Worm (Caenorhabditis elegans): ENCODE results near the gene rbd-1.

DNA sequence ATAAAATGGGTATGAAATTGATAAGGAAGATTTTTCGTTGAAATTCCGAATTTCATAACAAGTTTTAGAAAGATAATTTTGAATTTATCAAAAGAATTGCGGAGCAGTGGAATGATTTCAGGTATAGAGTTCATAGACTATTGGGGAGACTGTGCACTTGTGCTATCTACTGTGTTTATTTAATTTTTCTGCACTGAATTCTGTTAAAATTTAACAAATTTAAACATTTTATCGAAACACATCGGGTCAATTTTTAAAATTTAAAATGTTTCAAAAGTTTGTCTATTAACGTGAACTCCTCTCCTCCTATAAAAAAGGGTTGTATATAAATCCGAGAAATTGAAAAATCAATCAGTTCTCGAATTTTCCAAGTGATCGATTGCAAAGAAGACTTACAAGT, 7.3 kb upstream of the rbd-1 start, which contains the start of gene C27D8.1:
- TF ChIP-seq nhr-28 (tag; optimal IDR thresholded peaks at IDR 0.05): no peak
- TF ChIP-seq unc-62 (GFP tag; optimal IDR thresholded peaks at IDR 0.05): no peak
- TF ChIP-seq sea-2 (GFP tag; optimal IDR thresholded peaks at IDR 0.05): no peak
